Fruit fly (Drosophila melanogaster): ENCODE data around the gene CG5114.

CG5114 gene

DNA sequence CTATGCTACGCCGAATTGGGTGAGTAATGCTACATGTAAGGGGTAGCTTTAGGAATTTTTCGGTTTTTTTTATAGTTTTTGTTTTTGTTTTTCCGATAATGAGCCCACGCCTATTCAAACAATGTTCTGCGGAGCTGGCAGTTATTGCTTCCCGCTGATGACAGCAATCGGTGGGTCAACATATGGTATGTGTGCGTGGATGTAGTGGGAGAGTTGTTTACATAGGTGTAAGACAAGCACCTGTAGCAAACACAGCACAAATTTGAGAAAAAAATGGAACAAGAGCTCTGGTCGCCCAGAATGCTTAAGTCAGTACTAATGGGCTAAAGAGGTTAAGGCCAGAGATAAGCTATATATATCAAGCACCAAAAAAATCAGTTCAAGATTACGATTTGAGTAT is 5.6 kb downstream of the CG5114 start:
- TF ChIP-seq CG15710 (tag; optimal IDR thresholded peaks at IDR 0.05) (no peak), Snoo (tag; optimal IDR thresholded peaks at IDR 0.05) (no peak), CG14655 (GFP tag; optimal IDR thresholded peaks at IDR 0.05) (no peak), fd96Ca (GFP tag; IDR thresholded peaks at IDR 0.05) (no peak), CG8301 (tag; optimal IDR thresholded peaks at IDR 0.05) (no peak), CG34367 (tag; optimal IDR thresholded peaks at IDR 0.05) (no peak), D1 (tag; optimal IDR thresholded peaks at IDR 0.05) (no peak), Pif1B (GFP tag; optimal IDR thresholded peaks at IDR 0.05) (no peak), CG8159 (tag; optimal IDR thresholded peaks at IDR 0.05) (no peak), rn (GFP tag; IDR thresholded peaks at IDR 0.05) (no peak), Pif1A (GFP tag; optimal IDR thresholded peaks at IDR 0.05) (no peak), CG13204 (GFP tag; optimal IDR thresholded peaks at IDR 0.05) (no peak), CG17806 (tag; optimal IDR thresholded peaks at IDR 0.05) (no peak), CG10348 (GFP tag; IDR thresholded peaks at IDR 0.05) (no peak), gl (tag; optimal IDR thresholded peaks at IDR 0.05) (no peak)

DNA sequence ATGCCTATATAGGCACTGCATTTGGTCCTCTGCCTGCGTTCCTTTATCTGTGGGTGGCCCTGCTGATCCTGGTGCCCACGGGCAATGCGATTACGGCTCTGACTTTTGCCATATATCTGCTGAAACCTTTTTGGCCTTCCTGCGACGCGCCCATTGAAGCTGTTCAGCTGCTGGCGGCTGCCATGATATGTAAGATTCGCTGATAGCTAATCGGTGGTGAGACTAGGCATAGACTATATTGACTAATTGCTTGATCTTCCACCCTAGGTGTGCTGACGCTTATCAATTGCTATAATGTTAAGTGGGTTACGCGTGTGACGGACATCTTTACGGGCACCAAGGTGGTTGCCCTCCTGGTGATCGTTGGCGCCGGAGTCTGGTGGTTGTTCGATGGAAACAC is 7.2 kb downstream of the CG5114 start:
- TF ChIP-seq CG8159 (tag; optimal IDR thresholded peaks at IDR 0.05) (no peak), CG15710 (tag; optimal IDR thresholded peaks at IDR 0.05) (no peak), CG34367 (tag; optimal IDR thresholded peaks at IDR 0.05) (no peak), rn (GFP tag; IDR thresholded peaks at IDR 0.05) (no peak), CG14655 (GFP tag; optimal IDR thresholded peaks at IDR 0.05) (no peak), Pif1A (GFP tag; optimal IDR thresholded peaks at IDR 0.05) (no peak)

DNA sequence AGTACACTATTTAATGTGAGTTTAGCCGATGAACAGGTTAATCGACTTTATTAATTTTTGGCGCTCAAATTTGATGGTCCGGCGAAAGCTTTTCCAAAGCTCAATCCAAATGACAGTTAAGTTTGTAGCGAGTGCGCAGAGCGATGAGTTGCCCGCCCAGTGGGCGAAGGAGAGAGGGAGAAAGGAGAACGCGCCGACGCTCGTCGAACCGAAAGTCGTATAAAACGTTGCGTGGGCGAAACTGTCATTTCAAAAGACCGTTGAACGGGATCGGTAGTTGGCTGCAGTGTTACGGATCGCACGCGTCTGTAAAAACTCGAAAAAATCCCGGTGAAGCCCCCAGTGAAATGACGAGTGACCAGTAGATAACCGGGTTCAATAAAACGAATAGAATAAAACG is 9.4 kb downstream of the CG5114 start, which contains the start of gene Zip71B:
TSS of gene Zip71B (plus strand) at position 265 of the 400 bp plus-strand sequence.
- TF ChIP-seq CG13204 (GFP tag; optimal IDR thresholded peaks at IDR 0.05) = no peak
- TF ChIP-seq D1 (tag; optimal IDR thresholded peaks at IDR 0.05) = no peak
- TF ChIP-seq gl (tag; optimal IDR thresholded peaks at IDR 0.05) = no peak
- no peak for TF ChIP-seq Snoo (tag; optimal IDR thresholded peaks at IDR 0.05)
- no peak for TF ChIP-seq Pif1B (GFP tag; optimal IDR thresholded peaks at IDR 0.05)
- TF ChIP-seq CG10348 (GFP tag; IDR thresholded peaks at IDR 0.05) = no peak
- no peak for TF ChIP-seq CG9948 (tag; optimal IDR thresholded peaks at IDR 0.05)
- no peak for TF ChIP-seq CG8159 (tag; optimal IDR thresholded peaks at IDR 0.05)
- no peak for TF ChIP-seq CG17806 (tag; optimal IDR thresholded peaks at IDR 0.05)
- TF ChIP-seq fd96Ca (GFP tag; IDR thresholded peaks at IDR 0.05) = no peak
- no peak for TF ChIP-seq CG12605 (GFP tag; IDR thresholded peaks at IDR 0.05)
- no peak for TF ChIP-seq rn (GFP tag; IDR thresholded peaks at IDR 0.05)
- TF ChIP-seq EcR (GFP tag; optimal IDR thresholded peaks at IDR 0.05) = no peak
- no peak for TF ChIP-seq Ets98B (GFP tag; IDR thresholded peaks at IDR 0.05)
- TF ChIP-seq CG34367 (tag; optimal IDR thresholded peaks at IDR 0.05) = no peak
- no peak for TF ChIP-seq CG14655 (GFP tag; optimal IDR thresholded peaks at IDR 0.05)
- no peak for TF ChIP-seq CG32121 (GFP tag; IDR thresholded peaks at IDR 0.05)
- no peak for TF ChIP-seq CG15710 (tag; optimal IDR thresholded peaks at IDR 0.05)
- TF ChIP-seq CG4496 (GFP tag; IDR thresholded peaks at IDR 0.05) = no peak

DNA sequence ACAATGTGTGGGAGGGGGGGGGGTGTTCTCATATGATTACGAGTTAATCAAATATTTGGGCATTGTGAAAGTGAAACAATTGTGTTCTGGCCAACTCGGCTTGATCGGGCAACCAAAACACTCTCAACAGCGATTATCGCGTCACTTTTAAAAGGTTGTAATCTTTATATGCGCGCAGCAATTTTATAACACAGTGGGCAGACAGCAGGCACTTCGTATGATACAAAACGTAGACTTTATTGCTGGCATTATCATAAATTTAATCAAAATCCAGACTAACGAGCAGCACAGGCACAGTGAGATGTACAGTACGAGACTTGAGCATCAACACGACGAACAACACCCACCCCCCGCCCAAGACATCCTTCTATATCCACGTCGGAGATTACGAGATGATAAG is 10.2 kb downstream of the CG5114 start:
- TF ChIP-seq Pif1B (GFP tag; optimal IDR thresholded peaks at IDR 0.05) (no peak), rn (GFP tag; IDR thresholded peaks at IDR 0.05) (no peak), CG10348 (GFP tag; IDR thresholded peaks at IDR 0.05) (no peak), gl (tag; optimal IDR thresholded peaks at IDR 0.05) (no peak), CG15710 (tag; optimal IDR thresholded peaks at IDR 0.05) (no peak), EcR (GFP tag; optimal IDR thresholded peaks at IDR 0.05) (no peak), CG13204 (GFP tag; optimal IDR thresholded peaks at IDR 0.05) (no peak), CG9948 (tag; optimal IDR thresholded peaks at IDR 0.05) (no peak), CG17806 (tag; optimal IDR thresholded peaks at IDR 0.05) (no peak), CG34367 (tag; optimal IDR thresholded peaks at IDR 0.05) (no peak), CG32121 (GFP tag; IDR thresholded peaks at IDR 0.05) (no peak), D1 (tag; optimal IDR thresholded peaks at IDR 0.05) (no peak), Pif1A (GFP tag; optimal IDR thresholded peaks at IDR 0.05) (no peak), CG8159 (tag; optimal IDR thresholded peaks at IDR 0.05) (no peak), CG4496 (GFP tag; IDR thresholded peaks at IDR 0.05) (no peak), CG12605 (GFP tag; IDR thresholded peaks at IDR 0.05) (no peak), CG8301 (tag; optimal IDR thresholded peaks at IDR 0.05) (no peak)

DNA sequence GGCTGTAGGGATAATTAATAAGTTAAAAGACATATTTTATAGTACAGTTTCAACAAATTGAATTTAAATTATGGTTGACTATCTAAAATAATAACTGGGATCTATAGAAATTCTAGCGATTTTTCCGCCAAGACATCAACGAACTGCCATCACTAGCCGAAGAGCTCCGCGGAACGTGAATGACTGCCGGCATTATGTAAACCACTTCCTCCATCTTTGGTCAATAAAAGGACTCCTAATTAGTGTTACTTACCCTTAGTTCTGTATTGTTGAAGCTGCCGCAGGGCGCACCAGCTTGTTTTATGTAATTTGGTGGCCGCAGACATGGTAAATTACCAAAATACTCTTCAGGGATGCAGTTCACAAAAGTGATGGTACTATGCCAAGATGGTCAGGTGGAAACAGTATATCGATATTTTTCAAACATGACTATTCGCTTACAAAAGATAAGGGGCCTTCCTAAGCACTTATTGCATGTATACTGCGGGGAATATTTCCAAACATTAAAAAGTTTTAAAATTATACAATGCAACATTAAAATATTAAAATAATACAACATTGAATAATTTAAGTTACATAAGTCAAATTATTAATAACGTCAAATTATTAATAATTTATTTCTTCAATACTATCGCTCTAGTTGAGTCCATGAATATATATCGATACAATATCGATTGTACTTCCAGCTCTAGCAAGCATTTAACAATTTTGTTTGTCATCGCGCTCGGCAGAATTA is 16.8 kb downstream of the CG5114 start, which contains the start of the genes mRpL39 and Prosbeta2:
TSS of gene mRpL39 (minus strand) at position 383 of the 736 bp plus-strand sequence.
TSS of gene Prosbeta2 (plus strand) at position 668 of the 736 bp plus-strand sequence.
- peak; percentile 24 for TF ChIP-seq EcR (GFP tag; optimal IDR thresholded peaks at IDR 0.05)
- TF ChIP-seq CG17806 (tag; optimal IDR thresholded peaks at IDR 0.05) = no peak
- peak; percentile 0 for TF ChIP-seq CG15710 (tag; optimal IDR thresholded peaks at IDR 0.05)
- peak; percentile 66; the same call in 1 of the 3 replicates for TF ChIP-seq CG4496 (GFP tag; IDR thresholded peaks at IDR 0.05)
- no peak for TF ChIP-seq CG13204 (GFP tag; optimal IDR thresholded peaks at IDR 0.05)
- no peak for TF ChIP-seq CG9948 (tag; optimal IDR thresholded peaks at IDR 0.05)
- peak; percentile 23; the same call in 1 of the 3 replicates for TF ChIP-seq fd96Ca (GFP tag; IDR thresholded peaks at IDR 0.05)
- no peak for TF ChIP-seq CG14655 (GFP tag; optimal IDR thresholded peaks at IDR 0.05)
- TF ChIP-seq CG32121 (GFP tag; IDR thresholded peaks at IDR 0.05) = peak; percentile 61
- no peak for TF ChIP-seq Pif1A (GFP tag; optimal IDR thresholded peaks at IDR 0.05)
- no peak for TF ChIP-seq CG8301 (tag; optimal IDR thresholded peaks at IDR 0.05)
- no peak for TF ChIP-seq CG12605 (GFP tag; IDR thresholded peaks at IDR 0.05)
- peak; percentile 72 for TF ChIP-seq CG8159 (tag; optimal IDR thresholded peaks at IDR 0.05)
- TF ChIP-seq rn (GFP tag; IDR thresholded peaks at IDR 0.05) = peak; percentile 60; the same call in 1 of the 2 replicates
- no peak for TF ChIP-seq Snoo (tag; optimal IDR thresholded peaks at IDR 0.05)
- no peak for TF ChIP-seq Pif1B (GFP tag; optimal IDR thresholded peaks at IDR 0.05)
- no peak for TF ChIP-seq D1 (tag; optimal IDR thresholded peaks at IDR 0.05)
- TF ChIP-seq gl (tag; optimal IDR thresholded peaks at IDR 0.05) = no peak
- no peak for TF ChIP-seq Ets98B (GFP tag; IDR thresholded peaks at IDR 0.05)
- TF ChIP-seq CG10348 (GFP tag; IDR thresholded peaks at IDR 0.05) = no peak
- no peak for TF ChIP-seq CG34367 (tag; optimal IDR thresholded peaks at IDR 0.05)
